Fruit fly (Drosophila melanogaster): ENCODE results near the gene CG43335.

CG43335 gene

DNA sequence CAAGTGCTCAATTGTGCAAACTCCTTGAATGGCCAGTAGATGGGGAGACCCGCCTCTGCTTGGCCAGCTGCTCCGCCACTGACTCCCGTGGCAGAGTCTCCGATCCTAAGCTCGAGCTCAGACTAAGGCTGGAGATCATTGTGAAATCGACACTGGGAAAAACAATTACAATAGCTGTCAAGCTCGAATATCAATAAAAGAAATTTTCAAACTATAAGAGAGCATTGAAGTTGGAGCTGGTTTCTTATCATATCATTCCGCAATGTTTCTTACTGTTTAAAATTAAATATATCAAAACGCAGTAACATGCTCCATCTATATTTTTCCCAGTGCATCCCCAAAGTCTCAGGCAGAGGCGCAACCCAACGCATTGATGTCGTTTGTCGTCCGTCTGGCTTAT is 7.5 kb downstream of the CG43335 start:
- TF ChIP-seq Hr4 (GFP tag; optimal IDR thresholded peaks at IDR 0.05) (peak; percentile 28), CG8632 (GFP tag; optimal IDR thresholded peaks at IDR 0.05) (peak; percentile 70), eg (GFP tag; IDR thresholded peaks at IDR 0.05) (0 out of 3 replicates have a peak, but pooled peaks have one; percentile 36), topi (GFP tag; optimal IDR thresholded peaks at IDR 0.05) (peak; percentile 90), Ets21C (GFP tag; optimal IDR thresholded peaks at IDR 0.05) (peak; percentile 47), Lpt (GFP tag; optimal IDR thresholded peaks at IDR 0.05) (peak; percentile 34), Hr38 (GFP tag; optimal IDR thresholded peaks at IDR 0.05) (no peak), fd59A (GFP tag; optimal IDR thresholded peaks at IDR 0.05) (peak; percentile 78), CG15336 (GFP tag; IDR thresholded peaks at IDR 0.05) (peak; percentile 55), net (GFP tag; optimal IDR thresholded peaks at IDR 0.05) (peak; percentile 61), ss (GFP tag; optimal IDR thresholded peaks at IDR 0.05) (peak; percentile 69 to 88), cyc (GFP tag; optimal IDR thresholded peaks at IDR 0.05) (peak; percentile 84), CG1621 (tag; optimal IDR thresholded peaks at IDR 0.05) (peak; percentile 72), Smox (GFP tag; optimal IDR thresholded peaks at IDR 0.05) (peak; percentile 65), CG6854 (GFP tag; optimal IDR thresholded peaks at IDR 0.05) (peak; percentile 75), CG8119 (GFP tag; IDR thresholded peaks at IDR 0.05) (peak; percentile 51; the same call in 2 of the 3 replicates), Gug (GFP tag; IDR thresholded peaks at IDR 0.05) (peak; percentile 46; the same call in 1 of the 2 replicates), CG6163 (GFP tag; IDR thresholded peaks at IDR 0.05) (peak; percentile 91), fkh (GFP tag; optimal IDR thresholded peaks at IDR 0.05) (no peak), CG7368 (GFP tag; optimal IDR thresholded peaks at IDR 0.05) (peak; percentile 77), Sox102F (GFP tag; optimal IDR thresholded peaks at IDR 0.05) (peak; percentile 71), CG10669 (GFP tag; optimal IDR thresholded peaks at IDR 0.05) (peak; percentile 89), CG6792 (GFP tag; optimal IDR thresholded peaks at IDR 0.05) (peak; percentile 71), CG10631 (GFP tag; optimal IDR thresholded peaks at IDR 0.05) (peak; percentile 81), CG8319 (GFP tag; optimal IDR thresholded peaks at IDR 0.05) (peak; percentile 70), fd85E (GFP tag; optimal IDR thresholded peaks at IDR 0.05) (peak; percentile 37), OdsH (GFP tag; optimal IDR thresholded peaks at IDR 0.05) (peak; percentile 70), Eip75B (GFP tag; optimal IDR thresholded peaks at IDR 0.05) (peak; percentile 75), salr (GFP tag; optimal IDR thresholded peaks at IDR 0.05) (peak; percentile 33 to 45), CG11294 (GFP tag; IDR thresholded peaks at IDR 0.05) (0 out of 2 replicates have a peak, but pooled peaks have one; percentile 17), achi (GFP tag; optimal IDR thresholded peaks at IDR 0.05) (peak; percentile 80), CG31627 (GFP tag; optimal IDR thresholded peaks at IDR 0.05) (peak; percentile 69), Eip93F (GFP tag; optimal IDR thresholded peaks at IDR 0.05) (peak; percentile 31), Hr39 (GFP tag; optimal IDR thresholded peaks at IDR 0.05) (peak; percentile 73), CG16779 (tag; optimal IDR thresholded peaks at IDR 0.05) (peak; percentile 29), pdm3 (GFP tag; optimal IDR thresholded peaks at IDR 0.05) (peak; percentile 75), CG4318 (GFP tag; optimal IDR thresholded peaks at IDR 0.05) (no peak), Sox14 (GFP tag; optimal IDR thresholded peaks at IDR 0.05) (peak; percentile 74), Met (GFP tag; optimal IDR thresholded peaks at IDR 0.05) (peak; percentile 82), spab (GFP tag; optimal IDR thresholded peaks at IDR 0.05) (peak; percentile 87), svp (GFP tag) (peak; percentile 95), CG32006 (GFP tag; optimal IDR thresholded peaks at IDR 0.05) (peak; percentile 10), CG6808 (GFP tag; optimal IDR thresholded peaks at IDR 0.05) (peak; percentile 88), Eip78C (GFP tag) (peak; percentile 97), dac (GFP tag; optimal IDR thresholded peaks at IDR 0.05) (no peak), Blimp-1 (GFP tag; optimal IDR thresholded peaks at IDR 0.05) (peak; percentile 55), CG11762 (GFP tag; optimal IDR thresholded peaks at IDR 0.05; ENCODE audit: insufficient read depth) (peak; percentile 66), lz (GFP tag; optimal IDR thresholded peaks at IDR 0.05) (peak; percentile 75), CG3919 (GFP tag; optimal IDR thresholded peaks at IDR 0.05) (peak; percentile 90), CG34406 (GFP tag; optimal IDR thresholded peaks at IDR 0.05) (peak; percentile 69), vri (GFP tag; optimal IDR thresholded peaks at IDR 0.05) (peak; percentile 71), dsx (GFP tag; optimal IDR thresholded peaks at IDR 0.05; ENCODE audit: poor library complexity, severe bottlenecking) (peak; percentile 90)

Measured in whole organism, prepupa.